Worm (Caenorhabditis elegans) whole organism, L1 larva: ENCODE data around the gene F44E7.7.

Experiments
- ama-1 ChIP-seq: fragments of 150-350 bp; optimal IDR thresholded peaks from 2 replicates; lab custom pipeline; 2014
- ceh-63 ChIP-seq: fragments of 200-800 bp; sonication (Bioruptor generic); optimal IDR thresholded peaks from 2 replicates; lab custom pipeline; 2018; ENCODE audit warnings: mild to moderate bottlenecking, missing genetic modification characterization, missing compliant biosample characterization
- ceh-82 ChIP-seq, 3 experiments: fragments of 150-350 bp in 1 of 3; sonication (generic microtip) in 2 of 3; optimal IDR thresholded peaks; 2 replicates each; lab custom pipeline; 2014 to 2017; ENCODE audit warnings: missing biosample characterization in 3 of 3, missing genetic modification characterization in 3 of 3
- egl-27 ChIP-seq, 2 experiments: fragments of 150-350 bp in 1 of 2; sonication (generic microtip); optimal IDR thresholded peaks; 3 replicates each; lab custom pipeline; 2017 to 2018; ENCODE audit warnings: missing biosample characterization in 2 of 2, missing genetic modification characterization in 2 of 2, missing genetic modification reagents in 2 of 2
- fkh-8 ChIP-seq: sonication (generic microtip); optimal IDR thresholded peaks from 2 replicates; lab custom pipeline; 2016; ENCODE audit warnings: mild to moderate bottlenecking, missing genetic modification characterization, missing compliant biosample characterization
- hlh-4 ChIP-seq: sonication (generic microtip); optimal IDR thresholded peaks from 2 replicates; lab custom pipeline; 2016; ENCODE audit warnings: mild to moderate bottlenecking, missing genetic modification characterization, missing compliant biosample characterization
- jun-1 ChIP-seq: fragments of 150-350 bp; optimal IDR thresholded peaks from 2 replicates; lab custom pipeline; 2014; ENCODE audit warnings: missing biosample characterization, missing genetic modification reagents, missing genetic modification characterization
- lir-3 ChIP-seq: sonication (generic microtip); optimal IDR thresholded peaks from 2 replicates; lab custom pipeline; 2016; ENCODE audit warnings: mild to moderate bottlenecking, missing genetic modification characterization, moderate library complexity, missing compliant biosample characterization; ENCODE audit not compliant: poor library complexity
- nhr-11 ChIP-seq: fragments of 150-350 bp; optimal IDR thresholded peaks from 2 replicates; lab custom pipeline; 2014; ENCODE audit warnings: missing biosample characterization, missing genetic modification characterization
- snpc-4 ChIP-seq: fragments of 150-350 bp; optimal IDR thresholded peaks from 2 replicates; lab custom pipeline; 2014; ENCODE audit warnings: missing biosample characterization, missing genetic modification characterization
- sup-37 ChIP-seq: fragments of 200-800 bp; sonication (Bioruptor generic); optimal IDR thresholded peaks from 2 replicates; lab custom pipeline; 2018; ENCODE audit warnings: mild to moderate bottlenecking, missing genetic modification characterization, missing compliant biosample characterization
- unc-86 ChIP-seq: sonication (generic microtip); optimal IDR thresholded peaks from 2 replicates; lab custom pipeline; 2016; ENCODE audit warnings: missing genetic modification characterization, missing compliant biosample characterization
- unc-98 ChIP-seq: fragments of 200-800 bp; sonication (Bioruptor generic); IDR thresholded peaks from 2 replicates; pipeline ENCODE4 v1.3.6; 2022; ENCODE audit warnings: missing genetic modification characterization, missing compliant biosample characterization

ce11 chrV:5833531-5833930 is 48.3 kb upstream of the F44E7.7 start, which contains the start of gene srh-76:
- TF ChIP-seq ceh-63 (GFP tag; lab: Kevin White, UChicago), result no peak
- TF ChIP-seq ceh-82 (tag; optimal IDR thresholded peaks at IDR 0.05; lab: Kevin White, UChicago), result no peak
- TF ChIP-seq snpc-4 (tag; lab: Kevin White, UChicago), result no peak
- TF ChIP-seq fkh-8 (tag; lab: Kevin White, UChicago), result no peak
- TF ChIP-seq hlh-4 (tag; lab: Kevin White, UChicago), result no peak
- TF ChIP-seq lir-3 (tag; lab: Kevin White, UChicago), result no peak
- TF ChIP-seq egl-27 (tag; optimal IDR thresholded peaks at IDR 0.05; lab: Kevin White, UChicago), result no peak
- no peak for TF ChIP-seq sup-37 (GFP tag; lab: Kevin White, UChicago)
- TF ChIP-seq unc-86 (tag; lab: Kevin White, UChicago), result no peak
- no peak for TF ChIP-seq unc-98 (GFP tag; lab: Robert Waterston, UW)
- no peak for TF ChIP-seq ama-1 (lab: Kevin White, UChicago)
- no peak for TF ChIP-seq nhr-11 (tag; lab: Kevin White, UChicago)
- no peak for TF ChIP-seq jun-1
